Fruit fly (Drosophila melanogaster): Measurements from ENCODE around the gene CG31809.

The CG31809 gene

DNA sequence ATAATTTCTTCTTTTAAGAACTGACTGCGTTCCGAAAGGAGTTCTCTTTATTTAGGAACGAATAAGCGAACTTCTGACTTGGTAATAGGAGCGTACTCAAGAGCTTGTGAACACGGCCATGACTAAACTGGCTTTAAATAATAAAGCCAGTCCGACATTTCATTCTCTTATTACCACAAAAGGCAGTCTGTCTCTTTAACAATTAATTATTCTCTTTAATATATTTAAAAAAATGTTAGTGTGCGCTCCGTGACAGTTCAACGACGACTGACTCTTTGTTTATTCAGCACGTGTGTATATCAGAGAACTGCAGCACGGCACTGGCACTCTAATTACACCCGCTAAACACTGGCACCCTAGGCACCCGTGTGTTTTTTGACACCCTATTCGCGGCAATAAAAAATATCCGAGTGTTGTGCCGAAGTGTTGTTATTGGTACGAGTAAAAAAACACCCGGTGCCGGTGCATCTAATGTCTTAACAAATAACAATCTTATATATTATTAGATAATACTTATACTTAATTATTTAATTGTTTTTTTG, at the start of gene CG31809:
CG31809 (minus strand) TSS at position 249 of the 542 bp plus-strand sequence.
- TF ChIP-seq CG15336 (GFP tag; IDR thresholded peaks at IDR 0.05): peak; percentile 38; the same call in 1 of the 2 replicates
- no peak for TF ChIP-seq fd85E (GFP tag; optimal IDR thresholded peaks at IDR 0.05)
- no peak for TF ChIP-seq CG6808 (GFP tag; optimal IDR thresholded peaks at IDR 0.05)
- TF ChIP-seq dsx (GFP tag; optimal IDR thresholded peaks at IDR 0.05; ENCODE audit: poor library complexity, severe bottlenecking): no peak
- no peak for TF ChIP-seq CG3032 (tag; optimal IDR thresholded peaks at IDR 0.05)
- TF ChIP-seq topi (GFP tag; optimal IDR thresholded peaks at IDR 0.05): no peak
- TF ChIP-seq Sox14 (GFP tag; optimal IDR thresholded peaks at IDR 0.05): no peak
- no peak for TF ChIP-seq svp (GFP tag)
- no peak for TF ChIP-seq Eip93F (GFP tag; optimal IDR thresholded peaks at IDR 0.05)
- TF ChIP-seq CG4318 (GFP tag; optimal IDR thresholded peaks at IDR 0.05): no peak
- no peak for TF ChIP-seq net (GFP tag; optimal IDR thresholded peaks at IDR 0.05)
- TF ChIP-seq CG8632 (GFP tag; optimal IDR thresholded peaks at IDR 0.05): no peak
- TF ChIP-seq Eip78C (GFP tag): peak; percentile 30
- no peak for TF ChIP-seq CG6792 (GFP tag; optimal IDR thresholded peaks at IDR 0.05)
- TF ChIP-seq fkh (GFP tag; optimal IDR thresholded peaks at IDR 0.05): peak; percentile 63
- TF ChIP-seq Hr4 (GFP tag; optimal IDR thresholded peaks at IDR 0.05): no peak

DNA sequence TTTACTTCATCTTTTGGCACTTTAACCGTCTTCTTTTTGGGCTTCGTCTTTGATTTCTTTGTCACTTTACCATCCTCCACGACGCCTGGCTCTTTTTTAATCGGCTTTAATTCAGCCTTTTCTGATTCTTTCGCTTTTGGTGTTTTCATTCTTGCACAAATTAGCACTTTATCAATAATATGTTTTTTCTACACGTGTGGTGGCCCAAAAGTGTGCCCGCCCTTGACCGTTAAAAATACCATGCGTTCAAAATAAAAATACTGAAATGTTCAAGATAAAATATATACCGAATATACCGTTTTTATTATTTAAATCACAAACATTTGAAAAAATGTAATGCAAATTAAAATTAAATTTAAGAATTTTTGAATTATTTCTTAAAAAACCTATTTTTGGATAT, 43.5 kb upstream of the CG31809 start, which contains the start of gene CG12288:
CG12288 (minus strand) TSS at position 216 of the 400 bp plus-strand sequence.
- TF ChIP-seq CG3919 (GFP tag; optimal IDR thresholded peaks at IDR 0.05): no peak
- no peak for TF ChIP-seq Sox102F (GFP tag; optimal IDR thresholded peaks at IDR 0.05)
- no peak for TF ChIP-seq CG11762 (GFP tag; optimal IDR thresholded peaks at IDR 0.05; ENCODE audit: insufficient read depth)
- TF ChIP-seq fkh (GFP tag; optimal IDR thresholded peaks at IDR 0.05): no peak
- no peak for TF ChIP-seq Ets96B (tag; optimal IDR thresholded peaks at IDR 0.05)
- no peak for TF ChIP-seq pdm3 (GFP tag; optimal IDR thresholded peaks at IDR 0.05)
- no peak for TF ChIP-seq CG8319 (GFP tag; optimal IDR thresholded peaks at IDR 0.05)
- no peak for TF ChIP-seq CG6854 (GFP tag; optimal IDR thresholded peaks at IDR 0.05)
- TF ChIP-seq Hr39 (GFP tag; optimal IDR thresholded peaks at IDR 0.05): no peak
- no peak for TF ChIP-seq Sox14 (GFP tag; optimal IDR thresholded peaks at IDR 0.05)
- TF ChIP-seq CG16779 (tag; optimal IDR thresholded peaks at IDR 0.05): no peak
- no peak for TF ChIP-seq CG3032 (tag; optimal IDR thresholded peaks at IDR 0.05)
- no peak for TF ChIP-seq CG4318 (GFP tag; optimal IDR thresholded peaks at IDR 0.05)
- no peak for TF ChIP-seq Met (GFP tag; optimal IDR thresholded peaks at IDR 0.05)
- no peak for TF ChIP-seq Eip75B (GFP tag; optimal IDR thresholded peaks at IDR 0.05)

DNA sequence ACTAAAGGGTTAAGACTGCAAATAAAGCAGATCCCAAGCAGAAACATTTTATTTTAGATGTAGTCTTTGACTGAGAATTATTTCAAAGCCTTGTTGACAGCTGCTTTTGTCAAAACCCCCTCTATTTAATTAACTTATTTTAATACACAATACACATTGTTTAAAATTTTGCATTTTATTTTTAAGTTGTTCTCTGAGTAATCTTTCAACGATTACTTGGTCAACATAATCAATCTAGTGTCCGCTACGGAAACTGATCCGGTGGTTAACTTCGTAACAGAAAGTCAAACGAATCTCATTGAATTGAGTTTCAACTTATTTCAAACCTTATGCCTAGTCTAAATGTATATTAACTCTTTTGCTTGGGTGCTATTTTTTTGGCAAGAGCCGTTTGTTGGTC, 41.9 kb upstream of the CG31809 start, which contains the start of gene CG31805:
CG31805 (minus strand) TSS at position 101 of the 400 bp plus-strand sequence.
- TF ChIP-seq Sox102F (GFP tag; optimal IDR thresholded peaks at IDR 0.05): no peak
- TF ChIP-seq CG6854 (GFP tag; optimal IDR thresholded peaks at IDR 0.05): no peak
- no peak for TF ChIP-seq dac (GFP tag; optimal IDR thresholded peaks at IDR 0.05)
- no peak for TF ChIP-seq CG1621 (tag; optimal IDR thresholded peaks at IDR 0.05)
- TF ChIP-seq Hr39 (GFP tag; optimal IDR thresholded peaks at IDR 0.05): no peak
- no peak for TF ChIP-seq CG10631 (GFP tag; optimal IDR thresholded peaks at IDR 0.05)
- no peak for TF ChIP-seq lz (GFP tag; optimal IDR thresholded peaks at IDR 0.05)
- TF ChIP-seq acj6 (GFP tag; optimal IDR thresholded peaks at IDR 0.05): no peak
- TF ChIP-seq cyc (GFP tag; optimal IDR thresholded peaks at IDR 0.05): no peak
- no peak for TF ChIP-seq fd59A (GFP tag; optimal IDR thresholded peaks at IDR 0.05)
- no peak for TF ChIP-seq Blimp-1 (GFP tag; optimal IDR thresholded peaks at IDR 0.05)
- no peak for TF ChIP-seq Hr38 (GFP tag; optimal IDR thresholded peaks at IDR 0.05)
- TF ChIP-seq spab (GFP tag; optimal IDR thresholded peaks at IDR 0.05): no peak
- no peak for TF ChIP-seq CG16779 (tag; optimal IDR thresholded peaks at IDR 0.05)
- TF ChIP-seq CG11902 (GFP tag; optimal IDR thresholded peaks at IDR 0.05): no peak
- TF ChIP-seq CG11762 (GFP tag; optimal IDR thresholded peaks at IDR 0.05; ENCODE audit: insufficient read depth): no peak
- no peak for TF ChIP-seq dsx (GFP tag; optimal IDR thresholded peaks at IDR 0.05; ENCODE audit: poor library complexity, severe bottlenecking)
- TF ChIP-seq CG32006 (GFP tag; optimal IDR thresholded peaks at IDR 0.05): no peak
- TF ChIP-seq CG4318 (GFP tag; optimal IDR thresholded peaks at IDR 0.05): no peak

All from whole organism, prepupa.